Worm (Caenorhabditis elegans) whole organism, L4/young adult: ENCODE measurements around the gene phat-4.

Source experiments
- dao-5 ChIP-seq: sonication (generic microtip); optimal IDR thresholded peaks from 2 replicates; lab custom pipeline; 2016; ENCODE audit warnings: missing genotype, missing genetic modification characterization, moderate library complexity, missing compliant biosample characterization
- him-1 ChIP-seq: sonication (generic microtip); optimal IDR thresholded peaks from 2 replicates; lab custom pipeline; 2016; ENCODE audit warnings: missing genotype, missing genetic modification reagents, missing genetic modification characterization, missing compliant biosample characterization

DNA sequence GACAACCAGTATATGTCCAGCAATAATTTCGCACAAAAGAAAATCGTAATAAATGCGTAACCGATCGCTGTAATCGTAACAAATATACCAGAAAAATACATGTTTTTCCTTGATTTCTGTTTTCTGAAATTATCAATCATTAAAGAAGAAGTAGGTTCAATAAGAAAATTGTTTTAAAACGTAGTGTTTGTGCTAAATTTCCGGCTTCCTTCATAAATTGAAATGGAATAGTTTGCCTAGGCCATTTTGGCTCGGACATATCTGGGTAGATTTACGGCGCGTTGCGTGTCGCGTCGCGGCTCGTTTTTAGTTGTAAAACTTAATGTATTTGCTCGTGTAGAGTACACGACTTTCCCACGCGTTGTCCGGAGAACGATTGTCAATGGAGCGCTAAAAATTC is 46.8 kb upstream of the phat-4 start, which contains the start of gene F38H12.5:
- TF ChIP-seq him-1 (tag; lab: Kevin White, UChicago) (no peak), dao-5 (tag; lab: Kevin White, UChicago) (no peak)
